Fruit fly (Drosophila melanogaster) whole organism, pupa: Measurements from ENCODE around the gene CG33096.
"Not testable (repeated sequence)": the region's sequence is repeated elsewhere in the genome, so short reads cannot be mapped to it uniquely, and the experiment has no call there.

Experiments used
- CG10348 ChIP-seq: fragments of 200-800 bp; sonication (Bioruptor generic); IDR thresholded peaks from 2 replicates; pipeline ENCODE4 v1.3.6; 2022; ENCODE audit warnings: missing biosample characterization, missing genetic modification characterization
- CG12605 ChIP-seq: fragments of 200-800 bp; sonication (Bioruptor generic); IDR thresholded peaks from 2 replicates; pipeline ENCODE4 v1.3.6; 2022; ENCODE audit warnings: missing biosample characterization, missing genetic modification characterization
- CG13204 ChIP-seq: fragments of 200-800 bp; sonication (Bioruptor generic); optimal IDR thresholded peaks from 2 replicates; lab custom pipeline; 2018; ENCODE audit warnings: missing biosample characterization, mild to moderate bottlenecking, missing genetic modification characterization, moderate library complexity
- CG14655 ChIP-seq: fragments of 200-800 bp; sonication (Bioruptor generic); optimal IDR thresholded peaks from 3 replicates; lab custom pipeline; 2017; ENCODE audit warnings: mild to moderate bottlenecking, missing biosample characterization, missing genetic modification reagents, missing genetic modification characterization
- CG15710 ChIP-seq: fragments of 200-800 bp; sonication (Bioruptor generic); optimal IDR thresholded peaks from 2 replicates; lab custom pipeline; 2018; ENCODE audit warnings: missing biosample characterization, mild to moderate bottlenecking, missing genetic modification characterization, moderate library complexity
- CG17806 ChIP-seq: fragments of 200-800 bp; sonication (Bioruptor generic); optimal IDR thresholded peaks from 2 replicates; lab custom pipeline; 2018; ENCODE audit warnings: missing biosample characterization, mild to moderate bottlenecking, missing genetic modification characterization, moderate library complexity
- CG32121 ChIP-seq: fragments of 200-800 bp; sonication (Bioruptor generic); IDR thresholded peaks from 2 replicates; pipeline ENCODE4 v1.3.6; 2022; ENCODE audit warnings: missing biosample characterization, missing genetic modification characterization
- CG34367 ChIP-seq: fragments of 200-800 bp; sonication (Bioruptor generic); optimal IDR thresholded peaks from 2 replicates; lab custom pipeline; 2018; ENCODE audit warnings: missing biosample characterization, mild to moderate bottlenecking, missing genetic modification characterization
- CG4496 ChIP-seq: fragments of 200-800 bp; sonication (Bioruptor generic); IDR thresholded peaks from 3 replicates; pipeline ENCODE4 v1.3.6; 2022; ENCODE audit warnings: missing biosample characterization, missing genetic modification characterization
- CG8159 ChIP-seq: fragments of 200-800 bp; sonication (Bioruptor generic); optimal IDR thresholded peaks from 3 replicates; lab custom pipeline; 2018; ENCODE audit warnings: missing biosample characterization, mild to moderate bottlenecking, missing genetic modification characterization, moderate library complexity
- CG8301 ChIP-seq: fragments of 200-800 bp; sonication (Bioruptor generic); optimal IDR thresholded peaks from 2 replicates; lab custom pipeline; 2018; ENCODE audit warnings: missing biosample characterization, mild to moderate bottlenecking, missing genetic modification characterization
- CG9948 ChIP-seq: fragments of 200-800 bp; sonication (Bioruptor generic); optimal IDR thresholded peaks from 2 replicates; lab custom pipeline; 2018; ENCODE audit warnings: missing biosample characterization, mild to moderate bottlenecking, missing genetic modification characterization, moderate library complexity
- D1 ChIP-seq: fragments of 200-800 bp; sonication (Bioruptor generic); optimal IDR thresholded peaks from 2 replicates; lab custom pipeline; 2018; ENCODE audit warnings: missing biosample characterization, mild to moderate bottlenecking, missing genetic modification characterization, moderate library complexity
- EcR ChIP-seq: fragments of 200-800 bp; sonication (Bioruptor generic); optimal IDR thresholded peaks from 3 replicates; lab custom pipeline; 2019; ENCODE audit warnings: missing biosample characterization, missing genetic modification characterization, mild to moderate bottlenecking, moderate library complexity, missing genetic modification reagents
- Ets98B ChIP-seq: fragments of 200-800 bp; sonication (Bioruptor generic); IDR thresholded peaks from 2 replicates; pipeline ENCODE4 v1.3.6; 2022; ENCODE audit warnings: missing biosample characterization, missing genetic modification characterization
- Pif1A ChIP-seq: fragments of 200-800 bp; sonication (Bioruptor generic); optimal IDR thresholded peaks from 3 replicates; lab custom pipeline; 2016; ENCODE audit warnings: missing biosample characterization, missing genetic modification characterization
- Pif1B ChIP-seq: fragments of 200-800 bp; sonication (Bioruptor generic); optimal IDR thresholded peaks from 3 replicates; lab custom pipeline; 2016; ENCODE audit warnings: missing biosample characterization, missing genetic modification characterization
- Snoo ChIP-seq: fragments of 200-800 bp; sonication (Bioruptor generic); optimal IDR thresholded peaks from 3 replicates; lab custom pipeline; 2017; ENCODE audit warnings: missing biosample characterization, mild to moderate bottlenecking, missing genetic modification characterization, inconsistent platforms
- fd96Ca ChIP-seq: fragments of 200-800 bp; sonication (Bioruptor generic); IDR thresholded peaks from 3 replicates; pipeline ENCODE4 v1.3.6; 2022; ENCODE audit warnings: missing biosample characterization, missing genetic modification characterization
- gl ChIP-seq: fragments of 200-800 bp; sonication (Bioruptor generic); optimal IDR thresholded peaks from 2 replicates; lab custom pipeline; 2018; ENCODE audit warnings: missing biosample characterization, mild to moderate bottlenecking, missing genetic modification characterization
- rn ChIP-seq: fragments of 200-800 bp; sonication (Bioruptor generic); IDR thresholded peaks from 2 replicates; pipeline ENCODE4 v1.3.6; 2022; ENCODE audit warnings: missing biosample characterization, missing genetic modification characterization

CG33096 gene

DNA sequence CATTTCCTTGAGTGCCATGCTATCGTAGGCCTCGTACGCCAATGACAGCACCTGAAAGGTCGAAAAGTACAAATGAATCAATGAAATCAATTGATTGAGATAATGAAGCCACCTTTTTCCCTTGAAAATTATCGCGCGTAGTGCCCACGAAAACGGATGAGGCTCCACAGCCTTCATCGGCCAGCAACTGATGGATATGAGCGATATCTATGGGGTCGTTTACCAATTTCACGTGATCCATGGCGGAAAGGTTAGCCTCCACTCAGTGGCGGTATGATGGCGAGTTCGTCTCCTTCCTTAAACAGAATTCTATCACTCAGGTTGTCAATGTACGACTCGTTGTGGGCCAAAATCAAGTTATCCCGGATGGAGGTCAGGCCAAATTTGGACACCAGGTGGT, 29.4 kb downstream of the CG33096 start:
- no peak for TF ChIP-seq rn
- TF ChIP-seq EcR (GFP tag; lab: Kevin White, UChicago): no peak
- TF ChIP-seq CG12605 (GFP tag; lab: Robert Waterston, UW): no peak
- TF ChIP-seq Pif1B: no peak
- TF ChIP-seq CG9948 (tag; lab: Kevin White, UChicago): no peak
- TF ChIP-seq CG17806 (tag; lab: Kevin White, UChicago): no peak
- no peak for TF ChIP-seq fd96Ca
- no peak for TF ChIP-seq gl (tag; lab: Kevin White, UChicago)
- no peak for TF ChIP-seq CG15710 (tag; lab: Kevin White, UChicago)
- no peak for TF ChIP-seq CG8159 (tag; lab: Kevin White, UChicago)
- TF ChIP-seq CG14655 (GFP tag; lab: Kevin White, UChicago): no peak
- no peak for TF ChIP-seq Snoo (tag; lab: Kevin White, UChicago)
- no peak for TF ChIP-seq CG13204 (GFP tag; lab: Kevin White, UChicago)
- TF ChIP-seq Pif1A: no peak
- TF ChIP-seq CG8301 (tag; lab: Kevin White, UChicago): no peak
- no peak for TF ChIP-seq CG34367
- no peak for TF ChIP-seq CG32121 (GFP tag; lab: Robert Waterston, UW)
- no peak for TF ChIP-seq CG4496 (GFP tag; lab: Robert Waterston, UW)
- no peak for TF ChIP-seq D1 (tag; lab: Kevin White, UChicago)
- TF ChIP-seq CG10348 (GFP tag; lab: Robert Waterston, UW): no peak

DNA sequence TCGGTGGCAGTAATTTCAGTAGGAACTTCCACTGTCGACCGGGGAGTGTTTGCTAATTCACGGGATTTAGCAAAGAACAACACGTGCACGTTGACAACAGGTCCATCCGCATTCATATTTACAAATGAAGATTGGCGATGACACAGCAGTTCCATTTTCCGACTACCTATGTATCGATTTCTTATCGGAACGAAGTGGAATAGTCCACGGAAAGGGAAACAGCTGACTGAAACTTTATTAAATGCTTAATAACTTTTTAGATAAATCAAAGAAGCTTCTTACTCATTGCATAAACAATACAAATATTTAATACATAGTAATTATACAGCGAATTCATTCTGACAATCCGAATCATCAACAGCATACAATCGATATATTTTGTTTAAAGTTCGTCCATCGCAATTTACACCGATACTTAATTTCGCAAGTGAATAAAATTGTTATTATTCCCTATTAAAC, 29.8 kb downstream of the CG33096 start, which contains the start of the genes Mocs2A, Mocs2B and Clbn:
Gene Mocs2A, minus strand, starts transcription at position 129 of the 459 bp plus-strand sequence.
Gene Mocs2B, minus strand, starts transcription at position 129 of the 459 bp plus-strand sequence.
Gene Clbn, plus strand, starts transcription at position 272 of the 459 bp plus-strand sequence.
- TF ChIP-seq Pif1B (no peak), gl (tag; lab: Kevin White, UChicago) (no peak), CG9948 (tag; lab: Kevin White, UChicago) (no peak), CG8301 (tag; lab: Kevin White, UChicago) (no peak), fd96Ca (no peak), CG12605 (GFP tag; lab: Robert Waterston, UW) (no peak), CG4496 (GFP tag; lab: Robert Waterston, UW) (no peak), CG17806 (tag; lab: Kevin White, UChicago) (no peak), Snoo (tag; lab: Kevin White, UChicago) (no peak), EcR (GFP tag; lab: Kevin White, UChicago) (no peak), D1 (tag; lab: Kevin White, UChicago) (no peak), Ets98B (no peak), Pif1A (no peak), CG10348 (GFP tag; lab: Robert Waterston, UW) (no peak), CG13204 (GFP tag; lab: Kevin White, UChicago) (no peak)

- not testable (repeated sequence) for TF ChIP-seq Pif1B; rn; CG32121 (GFP tag; lab: Robert Waterston, UW)
Measured at dm6 chr3R:25131042-25131441, 33.6 kb downstream of the CG33096 start, which contains the start of gene Bili. Gene Bili, plus strand, starts transcription at chr3R:25131306.

DNA sequence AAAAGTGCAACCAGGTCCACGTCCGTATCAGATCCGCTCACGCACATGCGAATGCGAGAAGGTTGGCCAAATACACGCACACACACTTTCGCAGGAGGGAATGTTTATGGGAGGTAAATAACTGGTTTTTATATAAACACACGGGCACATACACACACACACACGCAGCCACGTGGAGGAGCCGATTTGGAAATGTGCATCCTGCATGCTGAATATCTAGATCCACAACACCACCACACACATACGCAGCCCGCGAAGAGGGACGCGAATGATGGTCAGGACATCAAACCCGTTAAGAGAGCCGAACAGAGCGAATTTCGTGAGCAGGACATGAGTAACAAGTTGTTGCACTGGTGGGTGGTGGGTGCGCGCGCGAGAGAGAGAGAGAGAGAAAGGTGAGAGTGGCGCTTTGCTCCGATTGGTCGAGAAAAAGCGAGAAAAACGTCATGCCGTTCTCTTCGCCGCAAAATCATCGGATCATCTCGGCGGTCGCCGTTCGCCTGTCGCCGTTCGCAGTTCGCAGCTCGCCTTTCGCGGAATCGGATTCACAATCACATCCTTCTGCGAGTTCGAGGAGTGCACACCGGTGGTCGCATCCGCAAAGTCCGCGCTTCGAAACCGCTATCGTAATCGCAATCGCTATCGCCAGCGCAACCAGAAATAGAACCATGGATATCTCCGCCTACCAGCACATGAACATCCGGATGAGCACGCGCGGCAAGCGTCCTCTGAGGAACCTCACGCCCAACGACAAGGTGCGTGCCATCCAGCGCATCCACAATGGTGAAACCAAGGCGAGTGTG, 40.3 kb downstream of the CG33096 start, which contains the start of gene danr:
Gene danr, plus strand, starts transcription at position 508 of the 803 bp plus-strand sequence.
- TF ChIP-seq CG12605 (GFP tag; lab: Robert Waterston, UW) (peak; percentile 76), CG14655 (GFP tag; lab: Kevin White, UChicago) (no peak), CG34367 (no peak)
